Worm (Caenorhabditis elegans): ENCODE data around the gene hrg-3.

- TF ChIP-seq tab-1 (GFP tag; IDR thresholded peaks at IDR 0.05): no peak
- no peak for TF ChIP-seq klf-2 (GFP tag; conservative IDR thresholded peaks at IDR 0.05)
- TF ChIP-seq ztf-29 (GFP tag; IDR thresholded peaks at IDR 0.05): no peak
- no peak for TF ChIP-seq flt-1 (GFP tag; IDR thresholded peaks at IDR 0.05)
- no peak for TF ChIP-seq med-1 (GFP tag; optimal IDR thresholded peaks at IDR 0.05; ENCODE audit: insufficient read depth)
- no peak for TF ChIP-seq ref-1 (GFP tag; conservative IDR thresholded peaks at IDR 0.05)
- TF ChIP-seq cog-1 (tag; optimal IDR thresholded peaks at IDR 0.05): no peak
- TF ChIP-seq ztf-23 (GFP tag; IDR thresholded peaks at IDR 0.05): no peak
- TF ChIP-seq T22C8.4 (GFP tag; IDR thresholded peaks at IDR 0.05): no peak
Measured at ce11 chrV:9798212-9798611, 41.9 kb downstream of the hrg-3 start.
